Fruit fly (Drosophila melanogaster): ENCODE measurements around the gene CG14340.

Gene CG14340

DNA sequence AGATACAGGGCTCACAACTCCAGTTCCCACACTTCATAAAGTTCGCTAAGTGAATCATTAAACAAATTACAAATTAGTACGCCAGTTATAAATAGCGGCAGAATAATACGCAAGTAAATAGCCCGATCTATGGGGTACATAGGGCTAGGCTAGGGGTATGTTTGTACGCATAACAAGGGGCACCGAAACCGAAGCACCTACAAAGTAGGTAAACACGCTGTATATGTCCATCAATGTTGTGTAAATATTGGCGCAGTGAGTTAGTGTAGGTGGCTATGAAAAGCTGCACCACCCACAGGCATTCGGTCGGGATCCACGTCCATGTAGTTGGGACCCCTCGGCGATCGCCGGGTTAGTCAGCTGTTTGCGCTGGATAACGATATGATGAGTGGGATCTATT is 40.6 kb upstream of the CG14340 start:
- TF ChIP-seq dl (GFP tag; optimal IDR thresholded peaks at IDR 0.05; ENCODE audit: insufficient read depth in 1 of 2, partially characterized antibody in 2 of 2) (no peak), dmrt93B (GFP tag; optimal IDR thresholded peaks at IDR 0.05) (peak; percentile 67), N (GFP tag; optimal IDR thresholded peaks at IDR 0.05) (no peak), Sp1 (GFP tag; optimal IDR thresholded peaks at IDR 0.05) (peak; percentile 39), rgr (GFP tag; optimal IDR thresholded peaks at IDR 0.05) (peak; percentile 96), Rel (GFP tag; optimal IDR thresholded peaks at IDR 0.05) (no peak), Rel (tag; optimal IDR thresholded peaks at IDR 0.05) (no peak), CG32264 (GFP tag; optimal IDR thresholded peaks at IDR 0.05) (peak; percentile 74), ey (GFP tag; optimal IDR thresholded peaks at IDR 0.05) (peak; percentile 82), sv (GFP tag; optimal IDR thresholded peaks at IDR 0.05) (peak; percentile 90), fru (GFP tag; optimal IDR thresholded peaks at IDR 0.05) (peak; percentile 84), HLH106 (tag; optimal IDR thresholded peaks at IDR 0.05) (peak; percentile 52), Abd-B (GFP tag; optimal IDR thresholded peaks at IDR 0.05) (no peak), Jra (GFP tag; optimal IDR thresholded peaks at IDR 0.05) (peak; percentile 88), GATAd (GFP tag; optimal IDR thresholded peaks at IDR 0.05) (peak; percentile 90), h (GFP tag; optimal IDR thresholded peaks at IDR 0.05) (peak; percentile 95), jim (GFP tag; optimal IDR thresholded peaks at IDR 0.05) (peak; percentile 99), Mio (GFP tag; optimal IDR thresholded peaks at IDR 0.05) (peak; percentile 53), OdsH (GFP tag; optimal IDR thresholded peaks at IDR 0.05) (peak; percentile 94), woc (GFP tag; optimal IDR thresholded peaks at IDR 0.05) (peak; percentile 36), tai (GFP tag; optimal IDR thresholded peaks at IDR 0.05) (no peak), dsf (GFP tag; optimal IDR thresholded peaks at IDR 0.05; ENCODE audit: borderline replicate concordance) (no peak), usp (GFP tag; optimal IDR thresholded peaks at IDR 0.05) (no peak), Hr83 (GFP tag; optimal IDR thresholded peaks at IDR 0.05; ENCODE audit: poor library complexity, severe bottlenecking) (peak; percentile 100), Vsx2 (GFP tag; optimal IDR thresholded peaks at IDR 0.05; ENCODE audit: partially characterized antibody) (no peak), lola (GFP tag; optimal IDR thresholded peaks at IDR 0.05) (no peak), Hnf4 (GFP tag; optimal IDR thresholded peaks at IDR 0.05) (peak; percentile 92), foxo (GFP tag; optimal IDR thresholded peaks at IDR 0.05) (peak; percentile 34 to 79), Dfd (GFP tag; optimal IDR thresholded peaks at IDR 0.05) (no peak), br (GFP tag; optimal IDR thresholded peaks at IDR 0.05) (peak; percentile 79), psq (GFP tag; optimal IDR thresholded peaks at IDR 0.05) (peak; percentile 75)

DNA sequence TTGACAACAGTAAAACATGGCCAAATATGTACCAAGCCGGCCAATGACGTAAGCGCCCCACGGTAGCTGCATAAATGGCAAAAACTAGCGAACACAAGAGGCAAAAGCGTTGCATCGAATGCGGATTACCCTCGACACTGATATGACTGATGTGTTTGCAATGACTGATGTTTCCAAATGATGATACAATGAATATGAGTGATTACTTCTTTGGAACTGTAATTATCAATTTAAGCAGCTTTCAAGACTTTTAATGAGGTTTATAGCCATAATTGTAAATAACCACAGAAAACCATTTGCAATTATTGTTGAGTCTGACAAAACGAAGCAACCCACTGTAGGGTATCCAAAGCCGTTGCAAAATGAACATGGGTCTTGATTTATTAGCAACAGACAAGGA is 39.2 kb upstream of the CG14340 start:
- TF ChIP-seq Dfd (GFP tag; optimal IDR thresholded peaks at IDR 0.05) (no peak), CrebA (GFP tag; optimal IDR thresholded peaks at IDR 0.05; ENCODE audit: borderline replicate concordance) (no peak), Vsx2 (GFP tag; optimal IDR thresholded peaks at IDR 0.05; ENCODE audit: partially characterized antibody) (no peak), dl (GFP tag; optimal IDR thresholded peaks at IDR 0.05; ENCODE audit: insufficient read depth in 1 of 2, partially characterized antibody in 2 of 2) (no peak), br (GFP tag; optimal IDR thresholded peaks at IDR 0.05) (no peak)

DNA sequence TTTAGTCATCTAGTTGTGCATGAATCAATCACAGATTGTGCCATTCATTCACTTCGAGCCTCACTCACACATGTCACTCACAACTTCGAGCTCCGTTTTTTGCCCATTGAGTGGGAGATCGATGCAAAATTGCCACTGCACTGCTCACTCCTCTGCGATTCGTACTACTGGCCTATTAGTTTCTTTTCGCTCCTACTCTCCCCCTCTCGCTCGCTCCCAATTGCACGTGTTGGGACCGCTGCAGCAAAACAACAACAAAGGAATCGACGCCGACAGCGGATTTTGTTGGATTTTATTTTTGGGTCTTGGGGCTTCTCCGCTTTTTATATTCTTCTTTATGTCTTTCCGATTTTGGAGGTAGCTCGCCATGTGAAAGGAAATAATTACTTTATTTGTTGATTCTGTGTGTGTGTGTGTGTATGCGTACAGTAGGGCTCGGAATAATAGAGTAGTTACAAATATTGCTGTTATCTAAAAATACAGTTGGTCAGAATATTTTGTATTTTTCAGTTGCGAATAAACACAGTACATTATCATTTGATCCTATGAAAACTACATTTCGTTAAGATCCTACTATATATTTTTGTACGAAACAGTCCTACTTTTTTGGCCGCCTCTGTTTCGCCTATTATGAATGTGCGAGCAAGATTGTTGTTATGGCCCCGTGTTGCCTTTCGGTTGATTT is 38.4 kb upstream of the CG14340 start:
- TF ChIP-seq rgr (GFP tag; optimal IDR thresholded peaks at IDR 0.05) (peak; percentile 31), dmrt93B (GFP tag; optimal IDR thresholded peaks at IDR 0.05) (no peak), CG9705 (GFP tag; optimal IDR thresholded peaks at IDR 0.05) (no peak), brk (GFP tag; optimal IDR thresholded peaks at IDR 0.05) (no peak), GATAd (GFP tag; optimal IDR thresholded peaks at IDR 0.05) (no peak), psq (GFP tag; optimal IDR thresholded peaks at IDR 0.05) (peak; percentile 7), sv (GFP tag; optimal IDR thresholded peaks at IDR 0.05) (peak; percentile 34), fru (GFP tag; optimal IDR thresholded peaks at IDR 0.05) (no peak), foxo (GFP tag; optimal IDR thresholded peaks at IDR 0.05) (peak in 1 of 2 experiments; percentile 15), CG32264 (GFP tag; optimal IDR thresholded peaks at IDR 0.05) (no peak), Hnf4 (GFP tag; optimal IDR thresholded peaks at IDR 0.05) (no peak), Myc (optimal IDR thresholded peaks at IDR 0.05) (no peak), OdsH (GFP tag; optimal IDR thresholded peaks at IDR 0.05) (no peak), h (GFP tag; optimal IDR thresholded peaks at IDR 0.05) (peak; percentile 1), Rel (GFP tag; optimal IDR thresholded peaks at IDR 0.05) (no peak), Rel (tag; optimal IDR thresholded peaks at IDR 0.05) (no peak)
